Fruit fly (Drosophila melanogaster): ENCODE measurements around the gene Sarm.

- TF ChIP-seq BEAF-32 (GFP tag; optimal IDR thresholded peaks at IDR 0.05) (no peak), sob (GFP tag; IDR thresholded peaks at IDR 0.05) (no peak), CG17829 (tag; optimal IDR thresholded peaks at IDR 0.05) (no peak), Nf-YB (GFP tag; optimal IDR thresholded peaks at IDR 0.05) (no peak), wek (GFP tag; optimal IDR thresholded peaks at IDR 0.05) (no peak), oc (tag; optimal IDR thresholded peaks at IDR 0.05) (no peak), CG15696 (tag; optimal IDR thresholded peaks at IDR 0.05) (no peak), CG4854 (GFP tag; optimal IDR thresholded peaks at IDR 0.05) (no peak), CG10543 (GFP tag; optimal IDR thresholded peaks at IDR 0.05) (peak; percentile 59), psq (GFP tag; optimal IDR thresholded peaks at IDR 0.05) (no peak)
These were observed 4.0 kb upstream of the Sarm start for dm6 chr3L:8059627-8060166.

Measured in whole organism, embryonic.